Fruit fly (Drosophila melanogaster) whole organism, embryonic: ENCODE measurements around the gene C901.

Experiments used
- Abd-B ChIP-seq: fragments of 200-800 bp; sonication (Bioruptor generic); optimal IDR thresholded peaks from 2 replicates; lab custom pipeline; 2018; ENCODE audit warnings: missing biosample characterization, mild to moderate bottlenecking, missing genetic modification characterization, moderate library complexity
- BtbVII ChIP-seq: fragments of 200-800 bp; sonication (Bioruptor generic); optimal IDR thresholded peaks from 3 replicates; lab custom pipeline; 2017; ENCODE audit warnings: missing biosample characterization, mild to moderate bottlenecking, missing genetic modification characterization
- CG10321 ChIP-seq: fragments of 200-800 bp; sonication (Bioruptor generic); IDR thresholded peaks from 2 replicates; pipeline ENCODE4 v1.3.6; 2022; ENCODE audit warnings: missing biosample characterization, missing genetic modification characterization
- CG10431 ChIP-seq: fragments of 200-800 bp; sonication (Bioruptor generic); optimal IDR thresholded peaks from 3 replicates; lab custom pipeline; 2018; ENCODE audit warnings: missing biosample characterization, mild to moderate bottlenecking, missing genetic modification characterization
- CG10959 ChIP-seq: fragments of 200-800 bp; sonication (Bioruptor generic); IDR thresholded peaks from 2 replicates; pipeline ENCODE4 v1.3.6; 2022; ENCODE audit warnings: missing biosample characterization, missing genetic modification characterization
- CG11247 ChIP-seq: fragments of 200-800 bp; sonication (Bioruptor generic); IDR thresholded peaks from 2 replicates; pipeline ENCODE4 v1.3.6; 2022; ENCODE audit warnings: missing biosample characterization, missing genetic modification characterization
- CG13624 ChIP-seq: fragments of 200-800 bp; sonication (Bioruptor generic); optimal IDR thresholded peaks from 2 replicates; lab custom pipeline; 2016; ENCODE audit warnings: missing biosample characterization, missing genetic modification characterization
- CG14860 ChIP-seq: fragments of 200-800 bp; sonication (Bioruptor generic); IDR thresholded peaks from 3 replicates; pipeline ENCODE4 v1.3.6; 2022; ENCODE audit warnings: missing biosample characterization, missing genetic modification characterization; ENCODE audit not compliant: partially characterized antibody
- CG16815 ChIP-seq: fragments of 200-800 bp; sonication (Bioruptor generic); optimal IDR thresholded peaks from 3 replicates; lab custom pipeline; 2017; ENCODE audit warnings: missing biosample characterization, mild to moderate bottlenecking, missing genetic modification characterization
- CG18011 ChIP-seq: fragments of 200-800 bp; sonication (Bioruptor generic); optimal IDR thresholded peaks from 2 replicates; lab custom pipeline; 2017; ENCODE audit warnings: missing biosample characterization, missing genetic modification characterization, mild to moderate bottlenecking, moderate library complexity, missing genotype
- CG18764 ChIP-seq: fragments of 200-800 bp; sonication (Bioruptor generic); optimal IDR thresholded peaks from 3 replicates; lab custom pipeline; 2016; ENCODE audit warnings: missing biosample characterization, missing genetic modification characterization
- CG2875 ChIP-seq: fragments of 200-800 bp; sonication (Bioruptor generic); optimal IDR thresholded peaks from 2 replicates; lab custom pipeline; 2017; ENCODE audit warnings: missing biosample characterization, mild to moderate bottlenecking, missing genetic modification characterization, missing genetic modification reagents
- CG30020 ChIP-seq: fragments of 200-800 bp; optimal IDR thresholded peaks from 2 replicates; lab custom pipeline; 2019; ENCODE audit warnings: missing biosample characterization, mild to moderate bottlenecking, missing genetic modification characterization, moderate library complexity
- CG3163 ChIP-seq: fragments of 200-800 bp; sonication (Bioruptor generic); optimal IDR thresholded peaks from 3 replicates; lab custom pipeline; 2016; ENCODE audit warnings: missing biosample characterization, missing genetic modification characterization
- CG3407 ChIP-seq: fragments of 200-800 bp; sonication (Bioruptor generic); optimal IDR thresholded peaks from 2 replicates; lab custom pipeline; 2018; ENCODE audit warnings: missing biosample characterization, mild to moderate bottlenecking, missing genetic modification characterization
- CG34422 ChIP-seq: fragments of 200-800 bp; sonication (Bioruptor generic); IDR thresholded peaks from 3 replicates; pipeline ENCODE4 v1.3.6; 2022; ENCODE audit warnings: missing biosample characterization, missing genetic modification characterization
- CG4282 ChIP-seq: fragments of 200-800 bp; sonication (Bioruptor generic); optimal IDR thresholded peaks from 2 replicates; lab custom pipeline; 2016; ENCODE audit warnings: missing biosample characterization, missing genetic modification characterization
- CG4617 ChIP-seq: fragments of 200-800 bp; sonication (Bioruptor generic); optimal IDR thresholded peaks from 3 replicates; lab custom pipeline; 2016; ENCODE audit warnings: missing biosample characterization, missing genetic modification characterization, borderline replicate concordance
- CG6175 ChIP-seq: fragments of 200-800 bp; sonication (Bioruptor generic); IDR thresholded peaks from 3 replicates; pipeline ENCODE4 v1.3.6; 2022; ENCODE audit warnings: missing biosample characterization, missing genetic modification characterization
- CG6813 ChIP-seq: fragments of 200-800 bp; sonication (Bioruptor generic); optimal IDR thresholded peaks from 2 replicates; lab custom pipeline; 2017; ENCODE audit warnings: missing biosample characterization, missing genetic modification characterization, mild to moderate bottlenecking, moderate library complexity, missing genetic modification reagents
- CG8290 ChIP-seq, 3 experiments: fragments of 200-800 bp; sonication (Bioruptor generic); optimal IDR thresholded peaks; 2 replicates each; lab custom pipeline; 2016 to 2019; ENCODE audit warnings: missing biosample characterization in 3 of 3, missing genetic modification characterization in 3 of 3, mild to moderate bottlenecking in 2 of 3, moderate library complexity in 1 of 3
- CG8478 ChIP-seq: fragments of >200 bp; optimal IDR thresholded peaks from 2 replicates; lab custom pipeline; 2018
- Dfd ChIP-seq, 2 experiments: fragments of >200 bp; optimal IDR thresholded peaks; 2 replicates each; lab custom pipeline; 2017; ENCODE audit warnings: missing biosample characterization in 2 of 2, missing genetic modification characterization in 2 of 2
- Drgx ChIP-seq: fragments of 200-800 bp; sonication (Bioruptor generic); IDR thresholded peaks from 2 replicates; pipeline ENCODE4 v1.3.6; 2022; ENCODE audit warnings: missing biosample characterization, missing genetic modification characterization
- Elba2 ChIP-seq: fragments of 200-800 bp; sonication (Bioruptor generic); optimal IDR thresholded peaks from 3 replicates; lab custom pipeline; 2016; ENCODE audit warnings: missing biosample characterization, missing genetic modification characterization
- HLHmδ ChIP-seq: fragments of 200-800 bp; sonication (Bioruptor generic); optimal IDR thresholded peaks from 2 replicates; lab custom pipeline; 2018; ENCODE audit warnings: missing biosample characterization, mild to moderate bottlenecking, missing genetic modification characterization, moderate library complexity
- HmgD ChIP-seq: fragments of 200-800 bp; sonication (Bioruptor generic); optimal IDR thresholded peaks from 3 replicates; lab custom pipeline; 2016; ENCODE audit warnings: missing biosample characterization, missing genetic modification characterization
- Jarid2 ChIP-seq: fragments of 200-800 bp; sonication (Bioruptor generic); optimal IDR thresholded peaks from 3 replicates; lab custom pipeline; 2017; ENCODE audit warnings: mild to moderate bottlenecking, missing biosample characterization, missing genetic modification reagents, missing genetic modification characterization
- Kr ChIP-seq: fragments of 200-800 bp; sonication (Bioruptor generic); optimal IDR thresholded peaks from 2 replicates; lab custom pipeline; 2017; ENCODE audit warnings: missing biosample characterization, mild to moderate bottlenecking, missing genetic modification characterization
- Lhr ChIP-seq: fragments of 200-800 bp; sonication (Bioruptor generic); optimal IDR thresholded peaks from 3 replicates; lab custom pipeline; 2017; ENCODE audit warnings: mild to moderate bottlenecking, missing biosample characterization, missing genetic modification reagents, missing genetic modification characterization
- NC2β ChIP-seq: fragments of 200-800 bp; sonication (Bioruptor generic); optimal IDR thresholded peaks from 2 replicates; lab custom pipeline; 2016; ENCODE audit warnings: missing biosample characterization, missing genetic modification characterization
- Nf-YC ChIP-seq: fragments of 200-800 bp; optimal IDR thresholded peaks from 3 replicates; lab custom pipeline; 2019; ENCODE audit warnings: missing biosample characterization, mild to moderate bottlenecking, missing genetic modification characterization, moderate library complexity
- Poxn ChIP-seq: fragments of 200-800 bp; sonication (Bioruptor generic); IDR thresholded peaks from 2 replicates; pipeline ENCODE4 v1.3.6; 2022; ENCODE audit warnings: missing biosample characterization, missing genetic modification characterization
- Six4 ChIP-seq: fragments of 200-800 bp; sonication (Bioruptor generic); optimal IDR thresholded peaks from 2 replicates; lab custom pipeline; 2016; ENCODE audit warnings: missing biosample characterization, missing genetic modification characterization
- Usf ChIP-seq: fragments of 200-800 bp; sonication (Bioruptor generic); optimal IDR thresholded peaks from 2 replicates; lab custom pipeline; 2017; ENCODE audit warnings: missing genotype, missing biosample characterization, missing genetic modification characterization
- Xbp1 ChIP-seq: fragments of 200-800 bp; sonication (Bioruptor generic); optimal IDR thresholded peaks from 3 replicates; lab custom pipeline; 2016; ENCODE audit warnings: missing biosample characterization, mild to moderate bottlenecking, missing genetic modification characterization
- ac ChIP-seq: fragments of 200-800 bp; sonication (Bioruptor generic); optimal IDR thresholded peaks from 3 replicates; lab custom pipeline; 2017; ENCODE audit warnings: missing biosample characterization, mild to moderate bottlenecking, missing genetic modification characterization
- ewg ChIP-seq: fragments of 200-800 bp; sonication (Bioruptor generic); optimal IDR thresholded peaks from 3 replicates; lab custom pipeline; 2017; ENCODE audit warnings: mild to moderate bottlenecking, missing biosample characterization, missing genetic modification reagents, missing genetic modification characterization
- eyg ChIP-seq: fragments of 200-800 bp; sonication (Bioruptor generic); optimal IDR thresholded peaks from 3 replicates; lab custom pipeline; 2016; ENCODE audit warnings: missing biosample characterization, missing genetic modification characterization
- hkb ChIP-seq, 2 experiments: fragments of 200-800 bp in 1 of 2; fragments of >200 bp in 1 of 2; sonication (Bioruptor generic) in 1 of 2; IDR thresholded peaks in 1 of 2; optimal IDR thresholded peaks in 1 of 2; 2 replicates each; pipeline versions ENCODE4 v1.3.6 to Lab custom; 2017 to 2022; ENCODE audit warnings: missing biosample characterization in 1 of 2, missing genetic modification characterization in 1 of 2
- mirr ChIP-seq: fragments of 200-800 bp; sonication (Bioruptor generic); optimal IDR thresholded peaks from 3 replicates; lab custom pipeline; 2018; ENCODE audit warnings: missing biosample characterization, mild to moderate bottlenecking, missing genetic modification characterization
- pho ChIP-seq: fragments of 200-800 bp; sonication (Bioruptor generic); optimal IDR thresholded peaks from 2 replicates; lab custom pipeline; 2016; ENCODE audit warnings: missing biosample characterization, missing genetic modification characterization
- sens ChIP-seq: fragments of 200-800 bp; sonication (Bioruptor generic); peaks from one replicate; lab custom pipeline; 2016; ENCODE audit warnings: missing biosample characterization, missing genetic modification characterization
- sr ChIP-seq: fragments of 200-800 bp; sonication (Bioruptor generic); IDR thresholded peaks from 3 replicates; pipeline ENCODE4 v1.3.6; 2022; ENCODE audit warnings: missing biosample characterization, missing genetic modification characterization
- ssp ChIP-seq: fragments of 200-800 bp; sonication (Bioruptor generic); IDR thresholded peaks from 2 replicates; pipeline ENCODE4 v1.3.6; 2022; ENCODE audit warnings: missing biosample characterization, missing genetic modification characterization
- tll ChIP-seq, 2 experiments: fragments of 200-800 bp in 1 of 2; fragments of >200 bp in 1 of 2; sonication (Bioruptor generic) in 1 of 2; optimal IDR thresholded peaks; 2 replicates each; lab custom pipeline; 2017 to 2019; ENCODE audit warnings: missing biosample characterization in 2 of 2, missing genetic modification characterization in 2 of 2, mild to moderate bottlenecking in 1 of 2, moderate library complexity in 1 of 2
- tup ChIP-seq: fragments of 200-800 bp; sonication (Bioruptor generic); optimal IDR thresholded peaks from 2 replicates; lab custom pipeline; 2016; ENCODE audit warnings: missing biosample characterization, mild to moderate bottlenecking, missing genetic modification characterization, moderate library complexity
- tx ChIP-seq: fragments of 200-800 bp; sonication (Bioruptor generic); optimal IDR thresholded peaks from 2 replicates; lab custom pipeline; 2016; ENCODE audit warnings: missing biosample characterization, missing genetic modification characterization
- usp ChIP-seq: fragments of >200 bp; optimal IDR thresholded peaks from 2 replicates; lab custom pipeline; 2017; ENCODE audit warnings: missing biosample characterization, missing genetic modification characterization
- wek ChIP-seq: fragments of 200-800 bp; sonication (Bioruptor generic); optimal IDR thresholded peaks from 3 replicates; lab custom pipeline; 2018; ENCODE audit warnings: missing biosample characterization, mild to moderate bottlenecking, missing genetic modification characterization, moderate library complexity

Gene C901

dm6 chrX:10936599-10936998, 30.3 kb downstream of the C901 start (continued):
- TF ChIP-seq sens (peak; percentile 96), mirr (GFP tag; lab: Kevin White, UChicago) (peak; percentile 66), Jarid2 (GFP tag; lab: Kevin White, UChicago) (peak; percentile 8), ac (GFP tag; lab: Kevin White, UChicago) (no peak), CG6175 (peak; percentile 86), CG14860 (GFP tag; lab: Robert Waterston, UW) (no peak), Kr (GFP tag; lab: Kevin White, UChicago) (no peak), Poxn (no peak), CG8478 (lab: Kevin White, UChicago) (no peak), CG3407 (GFP tag; lab: Kevin White, UChicago) (peak; percentile 67), Six4 (peak; percentile 79), Lhr (GFP tag; lab: Kevin White, UChicago) (peak; percentile 16), wek (GFP tag; lab: Kevin White, UChicago) (peak; percentile 62), CG10431 (peak; percentile 15), ssp (peak; percentile 68), Usf (GFP tag; lab: Kevin White, UChicago) (peak; percentile 20), CG34422 (GFP tag; lab: Robert Waterston, UW) (peak; percentile 77), CG4617 (peak; percentile 30), HLHmδ (GFP tag; lab: Kevin White, UChicago) (no peak), pho (peak; percentile 47), CG8290 (GFP tag; optimal IDR thresholded peaks at IDR 0.05; lab: Kevin White, UChicago) (peak; percentile 56), CG8290 (tag; optimal IDR thresholded peaks at IDR 0.05; lab: Kevin White, UChicago) (peak in 1 of 2 experiments; percentile 93), CG18011 (GFP tag; lab: Kevin White, UChicago) (peak; percentile 8), Nf-YC (tag; lab: Kevin White, UChicago) (peak; percentile 79), sr (GFP tag; lab: Robert Waterston, UW) (peak; percentile 58; the same call in 1 of the 3 replicates), CG30020 (tag; lab: Kevin White, UChicago) (peak; percentile 42), eyg (GFP tag; lab: Kevin White, UChicago) (peak; percentile 62), CG10959 (GFP tag; lab: Robert Waterston, UW) (peak; percentile 64), NC2β (GFP tag; lab: Kevin White, UChicago) (peak; percentile 53), BtbVII (GFP tag; lab: Kevin White, UChicago) (peak; percentile 74), CG16815 (GFP tag; lab: Kevin White, UChicago) (peak; percentile 32), Abd-B (GFP tag; lab: Kevin White, UChicago) (peak; percentile 72), Drgx (GFP tag; lab: Robert Waterston, UW) (peak; percentile 90), tll (GFP tag; optimal IDR thresholded peaks at IDR 0.05; lab: Kevin White, UChicago) (no peak), tup (GFP tag; lab: Kevin White, UChicago) (peak; percentile 26), Xbp1 (GFP tag; lab: Kevin White, UChicago) (peak; percentile 85), CG2875 (peak; percentile 65), CG18764 (GFP tag; lab: Kevin White, UChicago) (peak; percentile 64), tx (GFP tag; lab: Kevin White, UChicago) (peak; percentile 54), CG10321 (GFP tag; lab: Robert Waterston, UW) (peak; percentile 36; the same call in 1 of the 2 replicates), Dfd (GFP tag; optimal IDR thresholded peaks at IDR 0.05; lab: Kevin White, UChicago) (no peak), CG13624 (peak; percentile 80), usp (GFP tag; lab: Kevin White, UChicago) (no peak), CG4282 (GFP tag; lab: Kevin White, UChicago) (peak; percentile 43), ewg (peak; percentile 66), hkb (optimal IDR thresholded peaks at IDR 0.05; lab: Kevin White, UChicago) (no peak), hkb (GFP tag; IDR thresholded peaks at IDR 0.05; lab: Robert Waterston, UW) (peak; percentile 90), CG11247 (GFP tag; lab: Robert Waterston, UW) (peak; percentile 78), CG6813 (GFP tag; lab: Kevin White, UChicago) (peak; percentile 72), CG3163 (GFP tag; lab: Kevin White, UChicago) (peak; percentile 45), Elba2 (GFP tag; lab: Kevin White, UChicago) (no peak), HmgD (GFP tag; lab: Kevin White, UChicago) (no peak)
